Worm (Caenorhabditis elegans) whole organism, midembryonic: ENCODE measurements around the gene btb-2.

ENCODE experiments used
- T22C8.4 ChIP-seq: fragments of 200-800 bp; sonication (Bioruptor generic); IDR thresholded peaks from 2 replicates; pipeline ENCODE4 v1.3.6; 2022; ENCODE audit warnings: missing genetic modification characterization, missing compliant biosample characterization
- cog-1 ChIP-seq: sonication (generic microtip); optimal IDR thresholded peaks from 2 replicates; lab custom pipeline; 2016; ENCODE audit warnings: missing genetic modification characterization, missing compliant biosample characterization
- flt-1 ChIP-seq: fragments of 200-800 bp; sonication (Bioruptor generic); IDR thresholded peaks from 2 replicates; pipeline ENCODE4 v1.3.6; 2022; ENCODE audit warnings: missing genetic modification characterization, missing compliant biosample characterization
- klf-2 ChIP-seq: fragments of 200-800 bp; sonication (Bioruptor generic); conservative IDR thresholded peaks from 2 replicates; pipeline ENCODE4 v1.3.6; 2022; ENCODE audit warnings: missing genetic modification reagents, missing genetic modification characterization, missing compliant biosample characterization
- med-1 ChIP-seq: sonication (generic microtip); optimal IDR thresholded peaks from 2 replicates; lab custom pipeline; 2017; ENCODE audit warnings: missing genetic modification characterization, mild to moderate bottlenecking, missing compliant biosample characterization, antibody characterized with exemption, missing genetic modification reagents; ENCODE audit not compliant: insufficient read depth
- ref-1 ChIP-seq: fragments of 200-800 bp; sonication (Bioruptor generic); conservative IDR thresholded peaks from 2 replicates; pipeline ENCODE4 v1.3.6; 2022; ENCODE audit warnings: missing genetic modification reagents, missing genetic modification characterization, missing compliant biosample characterization
- tab-1 ChIP-seq: fragments of 200-800 bp; sonication (Bioruptor generic); IDR thresholded peaks from 2 replicates; pipeline ENCODE4 v1.3.6; 2022; ENCODE audit warnings: missing genetic modification characterization, missing compliant biosample characterization
- ztf-23 ChIP-seq: fragments of 200-800 bp; sonication (Bioruptor generic); IDR thresholded peaks from 2 replicates; pipeline ENCODE4 v1.3.6; 2022; ENCODE audit warnings: missing genetic modification reagents, missing genetic modification characterization, missing compliant biosample characterization
- ztf-29 ChIP-seq: fragments of 200-800 bp; sonication (Bioruptor generic); IDR thresholded peaks from 2 replicates; pipeline ENCODE4 v1.3.6; 2022; ENCODE audit warnings: missing genetic modification reagents, missing genetic modification characterization, missing compliant biosample characterization

The btb-2 gene

ce11 chrII:6398406-6398805, 3.3 kb upstream of the btb-2 start, which contains the start of gene zig-10:
zig-10 (plus strand) TSS chrII:6398706.
- TF ChIP-seq ztf-23 (GFP tag; lab: Robert Waterston, UW), result no peak
- no peak for TF ChIP-seq cog-1
- TF ChIP-seq tab-1, result no peak
- no peak for TF ChIP-seq flt-1 (GFP tag; lab: Robert Waterston, UW)
- no peak for TF ChIP-seq ztf-29 (GFP tag; lab: Robert Waterston, UW)
- no peak for TF ChIP-seq T22C8.4 (GFP tag; lab: Robert Waterston, UW)
- no peak for TF ChIP-seq klf-2
- TF ChIP-seq med-1, result no peak
- TF ChIP-seq ref-1, result no peak

DNA sequence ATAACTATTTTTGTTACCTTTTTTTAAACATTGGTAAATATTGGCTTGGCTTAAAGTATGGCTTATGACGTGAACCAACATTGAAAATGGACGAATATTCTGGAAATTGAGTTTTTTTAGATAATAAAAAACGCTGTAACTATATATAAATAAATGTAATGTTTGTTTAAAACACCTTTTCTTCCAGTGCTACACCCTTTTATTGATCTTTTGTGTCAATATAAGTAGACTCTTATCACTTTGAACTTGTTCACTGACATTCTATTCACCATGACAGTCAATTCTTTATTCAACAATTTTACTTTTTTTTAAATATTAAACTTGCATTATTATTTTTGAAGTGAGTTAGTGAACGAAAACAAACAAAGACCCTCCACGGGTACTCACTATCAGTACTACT, 1.5 kb downstream of the btb-2 start, which contains the start of gene T25D10.1:
Gene T25D10.1, plus strand, starts transcription at position 169 of the 400 bp plus-strand sequence.
- TF ChIP-seq ztf-23 (GFP tag; lab: Robert Waterston, UW), result no peak
- TF ChIP-seq tab-1, result no peak
- no peak for TF ChIP-seq klf-2
- TF ChIP-seq ztf-29 (GFP tag; lab: Robert Waterston, UW), result no peak
- no peak for TF ChIP-seq med-1
- TF ChIP-seq cog-1, result no peak
- TF ChIP-seq ref-1, result no peak
- TF ChIP-seq T22C8.4 (GFP tag; lab: Robert Waterston, UW), result no peak
- no peak for TF ChIP-seq flt-1 (GFP tag; lab: Robert Waterston, UW)

ce11 chrII:6407279-6407678, 5.5 kb downstream of the btb-2 start, which contains the start of gene spp-11:
spp-11 (minus strand) TSS chrII:6407379.
- TF ChIP-seq med-1, result no peak
- TF ChIP-seq flt-1 (GFP tag; lab: Robert Waterston, UW), result no peak
- TF ChIP-seq T22C8.4 (GFP tag; lab: Robert Waterston, UW), result no peak
- no peak for TF ChIP-seq ztf-23 (GFP tag; lab: Robert Waterston, UW)
- no peak for TF ChIP-seq cog-1
- TF ChIP-seq ref-1, result no peak
- TF ChIP-seq ztf-29 (GFP tag; lab: Robert Waterston, UW), result no peak
- no peak for TF ChIP-seq klf-2
- TF ChIP-seq tab-1, result no peak

DNA sequence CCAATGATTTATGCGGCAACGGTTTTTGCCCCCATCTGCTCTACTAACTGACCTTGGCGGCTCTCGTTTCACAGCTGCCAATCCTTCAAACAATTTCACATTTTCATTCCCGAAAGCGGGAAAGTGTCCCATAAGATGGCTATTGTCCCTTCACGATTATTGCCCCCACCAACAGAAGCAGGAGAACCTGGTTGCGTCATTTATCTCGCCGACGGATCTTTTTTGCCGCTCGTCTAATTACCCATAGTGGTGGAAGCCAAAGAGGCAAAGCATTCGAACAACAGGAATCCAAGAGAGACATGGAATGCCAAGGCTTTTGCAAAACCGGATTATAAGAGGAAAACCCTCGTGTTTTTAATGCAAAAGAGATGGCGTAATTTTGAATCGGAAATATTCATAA, 7.3 kb downstream of the btb-2 start:
- TF ChIP-seq klf-2 (no peak), ztf-29 (GFP tag; lab: Robert Waterston, UW) (0 out of 2 replicates have a peak, but pooled peaks have one; percentile 47), tab-1 (no peak), ztf-23 (GFP tag; lab: Robert Waterston, UW) (peak; percentile 33; the same call in 1 of the 2 replicates), ref-1 (no peak), flt-1 (GFP tag; lab: Robert Waterston, UW) (no peak), med-1 (no peak), cog-1 (no peak)

- TF ChIP-seq ztf-29 (GFP tag; lab: Robert Waterston, UW) (no peak), ref-1 (no peak), tab-1 (no peak), ztf-23 (GFP tag; lab: Robert Waterston, UW) (no peak), T22C8.4 (GFP tag; lab: Robert Waterston, UW) (no peak), med-1 (no peak), klf-2 (no peak), flt-1 (GFP tag; lab: Robert Waterston, UW) (no peak), cog-1 (no peak)
These were observed 8.4 kb downstream of the btb-2 start, which contains the start of gene T25D10.4 for ce11 chrII:6410181-6410580. T25D10.4 (minus strand) TSS chrII:6410281.

- 0 out of 2 replicates have a peak, but pooled peaks have one; percentile 53 for TF ChIP-seq tab-1
- 0 out of 2 replicates have a peak, but pooled peaks have one; percentile 49 for TF ChIP-seq flt-1 (GFP tag; lab: Robert Waterston, UW)
- TF ChIP-seq T22C8.4 (GFP tag; lab: Robert Waterston, UW), result no peak
These were observed 10.1 kb downstream of the btb-2 start for ce11 chrII:6411660-6412451.

DNA sequence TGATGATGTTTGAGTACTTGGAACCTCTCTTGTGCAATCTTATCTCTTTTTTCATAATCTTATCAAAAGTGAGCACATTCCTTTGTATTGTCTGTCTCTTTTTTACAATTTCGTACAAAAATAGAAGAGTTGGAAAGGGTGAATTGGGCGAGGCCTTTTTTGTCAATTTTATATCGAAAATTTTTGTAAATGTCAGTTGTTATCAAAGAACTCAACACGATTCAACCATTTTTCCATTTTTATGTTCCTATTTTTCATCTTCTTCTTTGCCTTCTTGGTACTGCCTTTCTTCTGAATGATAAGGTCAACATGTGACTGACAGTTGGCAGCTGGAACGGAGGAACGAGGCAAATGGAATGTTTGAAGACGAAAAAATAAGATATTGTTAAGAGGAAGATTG, 12.0 kb downstream of the btb-2 start:
- TF ChIP-seq med-1, result no peak

DNA sequence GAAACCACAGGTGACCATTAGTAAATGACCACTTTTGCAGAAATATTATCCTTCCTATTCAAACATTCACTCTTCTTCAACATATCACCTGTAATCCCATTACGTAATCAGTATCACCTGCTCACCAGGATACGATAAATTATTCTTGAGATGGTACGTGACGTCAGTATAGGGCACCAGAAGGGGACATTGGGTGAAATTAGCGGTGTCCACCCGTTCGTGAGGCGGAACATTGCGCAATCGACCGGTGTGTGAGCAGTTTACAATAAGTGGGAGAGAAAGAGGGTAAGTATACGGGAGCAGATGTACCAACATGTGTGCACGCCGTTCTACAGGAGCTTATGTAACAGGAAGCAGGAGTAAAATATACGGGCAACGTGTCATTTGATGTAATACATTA, 16.2 kb downstream of the btb-2 start:
- TF ChIP-seq med-1 (no peak), tab-1 (no peak), ref-1 (no peak), cog-1 (no peak), ztf-23 (GFP tag; lab: Robert Waterston, UW) (no peak), T22C8.4 (GFP tag; lab: Robert Waterston, UW) (no peak), ztf-29 (GFP tag; lab: Robert Waterston, UW) (no peak), flt-1 (GFP tag; lab: Robert Waterston, UW) (no peak), klf-2 (no peak)

- TF ChIP-seq ztf-29 (GFP tag; lab: Robert Waterston, UW) (no peak), ref-1 (no peak), flt-1 (GFP tag; lab: Robert Waterston, UW) (no peak), T22C8.4 (GFP tag; lab: Robert Waterston, UW) (no peak), cog-1 (no peak), klf-2 (no peak), tab-1 (no peak), ztf-23 (GFP tag; lab: Robert Waterston, UW) (no peak), med-1 (no peak)
These were observed 17.4 kb downstream of the btb-2 start for ce11 chrII:6419163-6419562.

- TF ChIP-seq flt-1 (GFP tag; lab: Robert Waterston, UW) (no peak), med-1 (no peak), ztf-23 (GFP tag; lab: Robert Waterston, UW) (no peak), cog-1 (no peak), klf-2 (no peak), tab-1 (no peak), ztf-29 (GFP tag; lab: Robert Waterston, UW) (no peak), ref-1 (no peak), T22C8.4 (GFP tag; lab: Robert Waterston, UW) (no peak)
These were observed 21.1 kb downstream of the btb-2 start, which contains the start of gene K03H9.3 for ce11 chrII:6422812-6423211. K03H9.3 (plus strand) TSS chrII:6423112.
